Fruit fly (Drosophila melanogaster) whole organism, prepupa: ENCODE results near the gene CG11755.

Experiments
- Blimp-1 ChIP-seq: fragments of 200-800 bp; sonication (Bioruptor generic); optimal IDR thresholded peaks from 3 replicates; lab custom pipeline; 2017; ENCODE audit warnings: missing biosample characterization, missing genetic modification characterization, mild to moderate bottlenecking, moderate library complexity, missing genetic modification reagents
- CG10669 ChIP-seq: fragments of 200-800 bp; sonication (Bioruptor generic); optimal IDR thresholded peaks from 3 replicates; lab custom pipeline; 2018; ENCODE audit warnings: missing biosample characterization, mild to moderate bottlenecking, missing genetic modification characterization, moderate library complexity
- CG3032 ChIP-seq: fragments of 200-800 bp; optimal IDR thresholded peaks from 2 replicates; lab custom pipeline; 2019; ENCODE audit warnings: missing biosample characterization, mild to moderate bottlenecking, missing genetic modification characterization, moderate library complexity
- CG32006 ChIP-seq: fragments of 200-800 bp; sonication (Bioruptor generic); optimal IDR thresholded peaks from 3 replicates; lab custom pipeline; 2017; ENCODE audit warnings: missing biosample characterization, mild to moderate bottlenecking, missing genetic modification characterization
- CG3919 ChIP-seq: fragments of 200-800 bp; sonication (Bioruptor generic); optimal IDR thresholded peaks from 3 replicates; lab custom pipeline; 2016; ENCODE audit warnings: missing biosample characterization, missing genetic modification characterization
- CG4318 ChIP-seq: fragments of 200-800 bp; sonication (Bioruptor generic); optimal IDR thresholded peaks from 3 replicates; lab custom pipeline; 2017; ENCODE audit warnings: missing biosample characterization, mild to moderate bottlenecking, missing genetic modification characterization
- CG6276 ChIP-seq: fragments of 200-800 bp; sonication (Bioruptor generic); optimal IDR thresholded peaks from 2 replicates; lab custom pipeline; 2017; ENCODE audit warnings: missing biosample characterization, mild to moderate bottlenecking, missing genetic modification characterization
- CG6792 ChIP-seq: fragments of 200-800 bp; sonication (Bioruptor generic); optimal IDR thresholded peaks from 3 replicates; lab custom pipeline; 2016; ENCODE audit warnings: missing biosample characterization, missing genetic modification characterization
- CG6854 ChIP-seq: fragments of 200-800 bp; sonication (Bioruptor generic); optimal IDR thresholded peaks from 2 replicates; lab custom pipeline; 2017; ENCODE audit warnings: missing biosample characterization, mild to moderate bottlenecking, missing genetic modification characterization
- CG7368 ChIP-seq: fragments of 200-800 bp; sonication (Bioruptor generic); optimal IDR thresholded peaks from 3 replicates; lab custom pipeline; 2016; ENCODE audit warnings: missing biosample characterization, missing genetic modification characterization
- CG9139 ChIP-seq: fragments of 200-800 bp; sonication (Bioruptor generic); optimal IDR thresholded peaks from 3 replicates; lab custom pipeline; 2017; ENCODE audit warnings: missing biosample characterization, mild to moderate bottlenecking, missing genetic modification characterization
- Eip78C ChIP-seq: fragments of 200-800 bp; sonication (Bioruptor generic); peaks from one replicate; lab custom pipeline; 2016; ENCODE audit warnings: missing biosample characterization, missing genetic modification characterization
- Ets21C ChIP-seq: fragments of 200-800 bp; sonication (Bioruptor generic); optimal IDR thresholded peaks from 3 replicates; lab custom pipeline; 2016; ENCODE audit warnings: missing biosample characterization, missing genetic modification characterization
- Ets96B ChIP-seq: fragments of 200-800 bp; optimal IDR thresholded peaks from 2 replicates; lab custom pipeline; 2019; ENCODE audit warnings: missing biosample characterization, mild to moderate bottlenecking, missing genetic modification characterization, moderate library complexity
- Hr39 ChIP-seq: fragments of 200-800 bp; sonication (Bioruptor generic); optimal IDR thresholded peaks from 2 replicates; lab custom pipeline; 2016; ENCODE audit warnings: missing biosample characterization, missing genetic modification characterization
- Sox102F ChIP-seq: fragments of 200-800 bp; sonication (Bioruptor generic); optimal IDR thresholded peaks from 2 replicates; lab custom pipeline; 2016; ENCODE audit warnings: missing biosample characterization, mild to moderate bottlenecking, missing genetic modification characterization
- Sox15 ChIP-seq: fragments of 200-800 bp; sonication (Bioruptor generic); optimal IDR thresholded peaks from 3 replicates; lab custom pipeline; 2016; ENCODE audit warnings: missing biosample characterization, missing genetic modification characterization
- acj6 ChIP-seq: fragments of 200-800 bp; sonication (Bioruptor generic); optimal IDR thresholded peaks from 3 replicates; lab custom pipeline; 2016; ENCODE audit warnings: missing biosample characterization, missing genetic modification characterization
- cyc ChIP-seq: fragments of 200-800 bp; sonication (Bioruptor generic); optimal IDR thresholded peaks from 3 replicates; lab custom pipeline; 2016; ENCODE audit warnings: missing biosample characterization, missing genetic modification characterization
- dac ChIP-seq: fragments of 200-800 bp; sonication (Bioruptor generic); optimal IDR thresholded peaks from 2 replicates; lab custom pipeline; 2017; ENCODE audit warnings: missing biosample characterization, mild to moderate bottlenecking, missing genetic modification characterization
- dsx ChIP-seq: fragments of 200-800 bp; optimal IDR thresholded peaks from 3 replicates; lab custom pipeline; 2019; ENCODE audit warnings: missing biosample characterization, mild to moderate bottlenecking, missing genetic modification characterization, moderate library complexity; ENCODE audit not compliant: poor library complexity, severe bottlenecking
- eg ChIP-seq: fragments of 200-800 bp; sonication (Bioruptor generic); IDR thresholded peaks from 3 replicates; pipeline ENCODE4 v1.3.6; 2022; ENCODE audit warnings: missing biosample characterization, missing genetic modification characterization
- esn ChIP-seq: fragments of 200-800 bp; sonication (Bioruptor generic); optimal IDR thresholded peaks from 2 replicates; lab custom pipeline; 2016; ENCODE audit warnings: missing biosample characterization, mild to moderate bottlenecking, missing genetic modification characterization, moderate library complexity
- fd59A ChIP-seq: fragments of 200-800 bp; sonication (Bioruptor generic); optimal IDR thresholded peaks from 2 replicates; lab custom pipeline; 2017; ENCODE audit warnings: missing biosample characterization, mild to moderate bottlenecking, missing genetic modification characterization, missing genetic modification reagents
- fd85E ChIP-seq: fragments of 200-800 bp; sonication (Bioruptor generic); optimal IDR thresholded peaks from 3 replicates; lab custom pipeline; 2016; ENCODE audit warnings: missing biosample characterization, missing genetic modification characterization
- lz ChIP-seq: fragments of 200-800 bp; sonication (Bioruptor generic); optimal IDR thresholded peaks from 3 replicates; lab custom pipeline; 2016; ENCODE audit warnings: missing biosample characterization, missing genetic modification characterization
- salr ChIP-seq, 2 experiments: fragments of 200-800 bp; sonication (Bioruptor generic); optimal IDR thresholded peaks; 3 replicates each; lab custom pipeline; 2016 to 2018; ENCODE audit warnings: missing biosample characterization in 2 of 2, missing genetic modification characterization in 2 of 2, mild to moderate bottlenecking in 1 of 2
- spab ChIP-seq: fragments of 200-800 bp; sonication (Bioruptor generic); optimal IDR thresholded peaks from 2 replicates; lab custom pipeline; 2017; ENCODE audit warnings: missing biosample characterization, mild to moderate bottlenecking, missing genetic modification characterization, missing genetic modification reagents
- ss ChIP-seq, 2 experiments: fragments of 200-800 bp; sonication (Bioruptor generic); optimal IDR thresholded peaks; 2 replicates in 1 of 2; 3 replicates in 1 of 2; lab custom pipeline; 2017 to 2018; ENCODE audit warnings: mild to moderate bottlenecking in 2 of 2, missing biosample characterization in 2 of 2, missing genetic modification characterization in 2 of 2, moderate library complexity in 1 of 2
- svp ChIP-seq: fragments of 200-800 bp; sonication (Bioruptor generic); peaks from one replicate; lab custom pipeline; 2016; ENCODE audit warnings: missing biosample characterization, missing genetic modification characterization
- topi ChIP-seq: fragments of 200-800 bp; sonication (Bioruptor generic); optimal IDR thresholded peaks from 3 replicates; lab custom pipeline; 2016; ENCODE audit warnings: missing biosample characterization, missing genetic modification characterization
- vri ChIP-seq: fragments of 200-800 bp; sonication (Bioruptor generic); optimal IDR thresholded peaks from 3 replicates; lab custom pipeline; 2016; ENCODE audit warnings: missing biosample characterization, mild to moderate bottlenecking, missing genetic modification characterization

Gene CG11755

dm6 chr3R:8676560-8677000 lies at the start of gene CG11755, which contains the start of the genes Unc50 and CG8043 (continued):
- peak; percentile 82 for TF ChIP-seq topi (GFP tag; lab: Kevin White, UChicago)
- peak; percentile 51 for TF ChIP-seq CG10669 (GFP tag; lab: Kevin White, UChicago)
- TF ChIP-seq CG3032 (tag; lab: Kevin White, UChicago), result peak; percentile 79
- TF ChIP-seq cyc (GFP tag; lab: Kevin White, UChicago), result peak; percentile 81
- TF ChIP-seq CG9139 (GFP tag; lab: Kevin White, UChicago), result peak; percentile 25
- TF ChIP-seq CG6854 (GFP tag; lab: Kevin White, UChicago), result no peak
- no peak for TF ChIP-seq ss (GFP tag; optimal IDR thresholded peaks at IDR 0.05; lab: Kevin White, UChicago)
- no peak for TF ChIP-seq CG4318 (GFP tag; lab: Kevin White, UChicago)

dm6 chr3R:8635778-8636177 lies 40.9 kb upstream of the CG11755 start, which contains the start of gene Or85e:
Gene Or85e, minus strand, starts transcription at chr3R:8635878.
- TF ChIP-seq Sox102F (GFP tag; lab: Kevin White, UChicago) (no peak), salr (GFP tag; optimal IDR thresholded peaks at IDR 0.05; lab: Kevin White, UChicago) (no peak), topi (GFP tag; lab: Kevin White, UChicago) (no peak), Eip78C (no peak), dsx (GFP tag; lab: Kevin White, UChicago) (no peak), dac (no peak), CG6792 (GFP tag; lab: Kevin White, UChicago) (no peak), Blimp-1 (no peak), CG32006 (GFP tag; lab: Kevin White, UChicago) (no peak), CG7368 (no peak), lz (no peak)

dm6 chr3R:8638629-8639028 lies 38.1 kb upstream of the CG11755 start:
- TF ChIP-seq svp (GFP tag; lab: Kevin White, UChicago), result peak; percentile 67
- TF ChIP-seq CG32006 (GFP tag; lab: Kevin White, UChicago), result peak; percentile 12
- TF ChIP-seq Sox102F (GFP tag; lab: Kevin White, UChicago), result no peak
- TF ChIP-seq Ets96B, result no peak
- TF ChIP-seq esn (GFP tag; lab: Kevin White, UChicago), result no peak
- TF ChIP-seq spab (GFP tag; lab: Kevin White, UChicago), result no peak
- TF ChIP-seq CG9139 (GFP tag; lab: Kevin White, UChicago), result no peak
- no peak for TF ChIP-seq CG3032 (tag; lab: Kevin White, UChicago)
- TF ChIP-seq, all 60 proteins: peak for 2

dm6 chr3R:8642376-8642966 lies 34.2 kb upstream of the CG11755 start:
- TF ChIP-seq acj6 (GFP tag; lab: Kevin White, UChicago) (no peak), CG6276 (GFP tag; lab: Kevin White, UChicago) (peak; percentile 14), Eip78C (peak; percentile 57), vri (GFP tag; lab: Kevin White, UChicago) (peak; percentile 85), svp (GFP tag; lab: Kevin White, UChicago) (peak; percentile 59), fd85E (no peak)

- TF ChIP-seq fd59A (GFP tag; lab: Kevin White, UChicago) (no peak), Hr39 (GFP tag; lab: Kevin White, UChicago) (peak; percentile 14), lz (no peak), CG3919 (GFP tag; lab: Kevin White, UChicago) (no peak), eg (GFP tag; lab: Robert Waterston, UW) (peak; percentile 21; the same call in 1 of the 3 replicates), Sox15 (GFP tag; lab: Kevin White, UChicago) (no peak), Eip78C (peak; percentile 25), Ets21C (GFP tag; lab: Kevin White, UChicago) (no peak), svp (GFP tag; lab: Kevin White, UChicago) (peak; percentile 25)
- TF ChIP-seq, all 60 proteins: peak for 4
Measured at dm6 chr3R:8645580-8646220, 31.0 kb upstream of the CG11755 start, which contains the start of gene Cyp313b1. Gene Cyp313b1, minus strand, starts transcription at chr3R:8645650.
